Worm (Caenorhabditis elegans) whole organism, young adult: Measurements from ENCODE around the gene Y32H12A.1.

Experiments
- B0261.1 ChIP-seq: sonication (generic microtip); optimal IDR thresholded peaks from 2 replicates; lab custom pipeline; 2016; ENCODE audit warnings: mild to moderate bottlenecking, missing genetic modification characterization, moderate library complexity, missing compliant biosample characterization
- B0336.3 ChIP-seq: fragments of 200-800 bp; sonication (Bioruptor generic); IDR thresholded peaks from 2 replicates; pipeline ENCODE4 v1.3.6; 2022; ENCODE audit warnings: missing genetic modification characterization, missing compliant biosample characterization
- C17E4.6 ChIP-seq: fragments of 200-800 bp; sonication (Bioruptor generic); IDR thresholded peaks from 2 replicates; pipeline ENCODE4 v1.3.6; 2022; ENCODE audit warnings: missing genetic modification reagents, missing genetic modification characterization, missing compliant biosample characterization
- F10E7.11 ChIP-seq: sonication (generic microtip); optimal IDR thresholded peaks from 2 replicates; lab custom pipeline; 2017; ENCODE audit warnings: mild to moderate bottlenecking, missing genetic modification characterization, moderate library complexity, missing compliant biosample characterization
- F33H1.4 ChIP-seq: fragments of 200-800 bp; sonication (Bioruptor generic); IDR thresholded peaks from 2 replicates; pipeline ENCODE4 v1.3.6; 2022; ENCODE audit warnings: missing genetic modification reagents, missing genetic modification characterization, missing compliant biosample characterization
- F37B4.10 ChIP-seq: fragments of 200-800 bp; sonication (Bioruptor generic); IDR thresholded peaks from 2 replicates; pipeline ENCODE4 v1.3.6; 2022; ENCODE audit warnings: missing genetic modification characterization, missing compliant biosample characterization
- F52B5.7 ChIP-seq: sonication (generic microtip); optimal IDR thresholded peaks from 2 replicates; lab custom pipeline; 2016; ENCODE audit warnings: mild to moderate bottlenecking, missing genetic modification characterization, missing compliant biosample characterization
- F55B11.4 ChIP-seq: sonication (generic microtip); optimal IDR thresholded peaks from 2 replicates; lab custom pipeline; 2016; ENCODE audit warnings: missing compliant biosample characterization, missing genetic modification characterization, borderline replicate concordance; ENCODE audit not compliant: insufficient read depth
- F57A8.1 ChIP-seq: fragments of 200-800 bp; sonication (Bioruptor generic); optimal IDR thresholded peaks from 2 replicates; lab custom pipeline; 2018; ENCODE audit warnings: mild to moderate bottlenecking, missing genetic modification characterization, moderate library complexity, missing compliant biosample characterization
- T07F8.4 ChIP-seq: sonication (generic microtip); optimal IDR thresholded peaks from 2 replicates; lab custom pipeline; 2016; ENCODE audit warnings: mild to moderate bottlenecking, missing genetic modification characterization, moderate library complexity, missing compliant biosample characterization
- Y53F4B.3 ChIP-seq: fragments of 200-800 bp; sonication (Bioruptor generic); IDR thresholded peaks from 2 replicates; pipeline ENCODE4 v1.3.6; 2022; ENCODE audit warnings: missing genetic modification reagents, missing genetic modification characterization, missing compliant biosample characterization
- Y53G8AR.9 ChIP-seq: fragments of 200-800 bp; sonication (Bioruptor generic); conservative IDR thresholded peaks from 2 replicates; pipeline ENCODE4 v1.3.6; 2022; ENCODE audit warnings: missing genetic modification reagents, missing genetic modification characterization, missing compliant biosample characterization
- Y56A3A.18 ChIP-seq: fragments of 200-800 bp; sonication (Bioruptor generic); IDR thresholded peaks from 2 replicates; pipeline ENCODE4 v1.3.6; 2022; ENCODE audit warnings: missing genetic modification reagents, missing genetic modification characterization, missing compliant biosample characterization
- Y67H2A.10 ChIP-seq: fragments of 200-800 bp; sonication (Bioruptor generic); conservative IDR thresholded peaks from 2 replicates; pipeline ENCODE4 v1.3.6; 2022; ENCODE audit warnings: missing genetic modification reagents, missing genetic modification characterization, missing compliant biosample characterization
- Y79H2A.3 ChIP-seq: fragments of 200-800 bp; sonication (Bioruptor generic); conservative IDR thresholded peaks from 2 replicates; pipeline ENCODE4 v1.3.6; 2022; ENCODE audit warnings: missing genetic modification reagents, missing genetic modification characterization, missing compliant biosample characterization
- ZK185.1 ChIP-seq: sonication (generic microtip); optimal IDR thresholded peaks from 2 replicates; lab custom pipeline; 2016; ENCODE audit warnings: mild to moderate bottlenecking, missing genetic modification characterization, missing compliant biosample characterization; ENCODE audit not compliant: poor library complexity, severe bottlenecking
- ama-1 ChIP-seq, 3 experiments: fragments of 150-350 bp in 1 of 3; sonication (generic microtip) in 2 of 3; optimal IDR thresholded peaks; 2 replicates each; lab custom pipeline; 2014 to 2018; ENCODE audit warnings: missing biosample characterization in 2 of 3, missing genetic modification characterization in 2 of 3, missing genetic modification reagents in 2 of 3
- aptf-3 ChIP-seq: fragments of 200-800 bp; sonication (Bioruptor generic); IDR thresholded peaks from 2 replicates; pipeline ENCODE4 v1.3.6; 2022; ENCODE audit warnings: missing genetic modification characterization, missing compliant biosample characterization
- attf-3 ChIP-seq: fragments of 200-800 bp; sonication (Bioruptor generic); conservative IDR thresholded peaks from 2 replicates; pipeline ENCODE4 v1.3.6; 2022; ENCODE audit warnings: missing genetic modification reagents, missing genetic modification characterization, missing compliant biosample characterization
- attf-6 ChIP-seq: fragments of 200-800 bp; sonication (Bioruptor generic); IDR thresholded peaks from 2 replicates; pipeline ENCODE4 v1.3.6; 2022; ENCODE audit warnings: missing genetic modification reagents, missing genetic modification characterization, missing compliant biosample characterization
- cebp-1 ChIP-seq, 2 experiments: fragments of 200-800 bp in 1 of 2; sonication (Bioruptor generic) in 1 of 2; sonication (generic microtip) in 1 of 2; IDR thresholded peaks in 1 of 2; optimal IDR thresholded peaks in 1 of 2; 2 replicates each; pipeline versions ENCODE4 v1.3.6 to Lab custom; 2017 to 2022; ENCODE audit warnings: missing compliant biosample characterization in 2 of 2, missing genetic modification characterization in 2 of 2, mild to moderate bottlenecking in 1 of 2, missing genetic modification reagents in 1 of 2, moderate library complexity in 1 of 2
- chd-7 ChIP-seq: sonication (generic microtip); optimal IDR thresholded peaks from 2 replicates; lab custom pipeline; 2016; ENCODE audit warnings: mild to moderate bottlenecking, missing genetic modification characterization, moderate library complexity, missing compliant biosample characterization
- die-1 ChIP-seq: sonication (generic microtip); optimal IDR thresholded peaks from 2 replicates; lab custom pipeline; 2016; ENCODE audit warnings: missing genotype, mild to moderate bottlenecking, missing genetic modification characterization, missing compliant biosample characterization
- efl-1 ChIP-seq: fragments of 150-350 bp; optimal IDR thresholded peaks from 2 replicates; lab custom pipeline; 2014; ENCODE audit warnings: missing biosample characterization, missing genetic modification reagents, missing genetic modification characterization
- egl-44 ChIP-seq: fragments of 200-800 bp; sonication (Bioruptor generic); IDR thresholded peaks from 2 replicates; pipeline ENCODE4 v1.3.6; 2022; ENCODE audit warnings: missing genetic modification reagents, missing genetic modification characterization, missing compliant biosample characterization
- ekl-4 ChIP-seq: fragments of 200-800 bp; sonication (Bioruptor generic); IDR thresholded peaks from 2 replicates; pipeline ENCODE4 v1.3.6; 2022; ENCODE audit warnings: missing genetic modification reagents, missing genetic modification characterization, missing compliant biosample characterization
- hlh-26 ChIP-seq: fragments of 200-800 bp; sonication (Bioruptor generic); conservative IDR thresholded peaks from 2 replicates; pipeline ENCODE4 v1.3.6; 2022; ENCODE audit warnings: missing genetic modification reagents, missing genetic modification characterization, missing compliant biosample characterization
- lin-26 ChIP-seq: fragments of 200-800 bp; sonication (Bioruptor generic); IDR thresholded peaks from 2 replicates; pipeline ENCODE4 v1.3.6; 2022; ENCODE audit warnings: missing genetic modification reagents, missing genetic modification characterization, missing compliant biosample characterization
- lir-1 ChIP-seq: fragments of 200-800 bp; sonication (Bioruptor generic); conservative IDR thresholded peaks from 2 replicates; pipeline ENCODE4 v1.3.6; 2022; ENCODE audit warnings: missing genetic modification reagents, missing genetic modification characterization, missing compliant biosample characterization
- madf-10 ChIP-seq: sonication (generic microtip); optimal IDR thresholded peaks from 2 replicates; lab custom pipeline; 2016; ENCODE audit warnings: mild to moderate bottlenecking, missing genetic modification characterization, missing compliant biosample characterization
- madf-6 ChIP-seq: fragments of 200-800 bp; sonication (Bioruptor generic); IDR thresholded peaks from 2 replicates; pipeline ENCODE4 v1.3.6; 2022; ENCODE audit warnings: missing genetic modification reagents, missing genetic modification characterization, missing compliant biosample characterization
- madf-8 ChIP-seq: fragments of 200-800 bp; sonication (Bioruptor generic); conservative IDR thresholded peaks from 2 replicates; pipeline ENCODE4 v1.3.6; 2022; ENCODE audit warnings: missing genetic modification reagents, missing genetic modification characterization, missing compliant biosample characterization
- mel-28 ChIP-seq: sonication (generic microtip); optimal IDR thresholded peaks from 2 replicates; lab custom pipeline; 2016; ENCODE audit warnings: borderline replicate concordance, mild to moderate bottlenecking, missing genetic modification characterization, missing compliant biosample characterization
- nhr-27 ChIP-seq: fragments of 200-800 bp; sonication (Bioruptor generic); optimal IDR thresholded peaks from 2 replicates; lab custom pipeline; 2018; ENCODE audit warnings: mild to moderate bottlenecking, missing genetic modification characterization, moderate library complexity, missing compliant biosample characterization
- nhr-80 ChIP-seq: sonication (generic microtip); optimal IDR thresholded peaks from 2 replicates; lab custom pipeline; 2016; ENCODE audit warnings: missing genetic modification characterization, missing compliant biosample characterization
- pbrm-1 ChIP-seq: fragments of 200-800 bp; sonication (Bioruptor generic); IDR thresholded peaks from 2 replicates; pipeline ENCODE4 v1.3.6; 2022; ENCODE audit warnings: missing genetic modification reagents, missing genetic modification characterization, missing compliant biosample characterization
- pha-4 ChIP-seq: fragments of 150-350 bp; sonication (generic microtip); optimal IDR thresholded peaks from 2 replicates; lab custom pipeline; 2014; ENCODE audit warnings: missing biosample characterization, missing genetic modification reagents, missing genetic modification characterization
- snpc-1.1 ChIP-seq: sonication (generic microtip); optimal IDR thresholded peaks from 2 replicates; lab custom pipeline; 2017; ENCODE audit warnings: missing genetic modification characterization, mild to moderate bottlenecking, missing compliant biosample characterization, antibody characterized with exemption, moderate library complexity, missing genotype, missing genetic modification reagents; ENCODE audit not compliant: insufficient read depth
- snpc-4 ChIP-seq, 5 experiments: fragments of 150-350 bp in 1 of 5; sonication (generic microtip) in 4 of 5; optimal IDR thresholded peaks; 2 replicates each; lab custom pipeline; 2014 to 2018; ENCODE audit warnings: missing genetic modification characterization in 5 of 5, missing biosample characterization in 3 of 5, antibody characterized with exemption in 2 of 5, mild to moderate bottlenecking in 2 of 5, missing compliant biosample characterization in 2 of 5, missing genotype in 2 of 5, moderate library complexity in 2 of 5, missing genetic modification reagents in 1 of 5
- ztf-22 ChIP-seq: fragments of 200-800 bp; sonication (Bioruptor generic); optimal IDR thresholded peaks from 2 replicates; lab custom pipeline; 2018; ENCODE audit warnings: mild to moderate bottlenecking, missing genetic modification characterization, moderate library complexity, missing compliant biosample characterization
- ztf-28 ChIP-seq: fragments of 200-800 bp; sonication (Bioruptor generic); IDR thresholded peaks from 2 replicates; pipeline ENCODE4 v1.3.6; 2022; ENCODE audit warnings: missing genetic modification reagents, missing genetic modification characterization, missing compliant biosample characterization

The Y32H12A.1 gene

DNA sequence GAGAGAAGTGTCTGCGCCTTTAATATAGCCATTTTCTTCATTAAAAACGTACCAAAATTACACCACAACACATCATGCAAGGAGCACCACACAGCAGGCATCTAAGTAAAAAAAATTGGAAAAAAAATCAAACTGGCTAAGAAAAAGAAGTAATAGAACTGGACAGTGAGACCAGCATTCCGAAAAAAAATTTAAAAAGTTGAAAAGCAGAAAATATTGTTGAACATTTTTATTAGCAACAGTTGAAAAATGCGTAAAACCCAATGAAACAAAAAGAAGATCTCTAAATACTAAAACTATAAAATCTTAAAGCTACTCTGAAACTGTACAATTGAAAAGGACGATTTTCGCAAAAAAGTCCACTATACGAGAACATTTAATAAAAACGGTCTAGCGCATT, 20.1 kb downstream of the Y32H12A.1 start, which contains the start of gene Y32H12A.6:
Gene Y32H12A.6, minus strand, starts transcription at position 101 of the 400 bp plus-strand sequence.
- no peak for TF ChIP-seq F33H1.4 (GFP tag; lab: Robert Waterston, UW)
- TF ChIP-seq F37B4.10 (GFP tag; lab: Robert Waterston, UW) = no peak
- TF ChIP-seq efl-1 (GFP tag; lab: Kevin White, UChicago) = no peak
- no peak for TF ChIP-seq Y53F4B.3 (GFP tag; lab: Robert Waterston, UW)
- TF ChIP-seq B0336.3 (GFP tag; lab: Robert Waterston, UW) = no peak
- no peak for TF ChIP-seq Y56A3A.18 (GFP tag; lab: Robert Waterston, UW)
- no peak for TF ChIP-seq F57A8.1 (GFP tag; lab: Kevin White, UChicago)
- no peak for TF ChIP-seq T07F8.4 (tag; lab: Kevin White, UChicago)
- TF ChIP-seq cebp-1 (GFP tag; IDR thresholded peaks at IDR 0.05; lab: Robert Waterston, UW) = no peak
- no peak for TF ChIP-seq cebp-1 (tag; optimal IDR thresholded peaks at IDR 0.05; lab: Kevin White, UChicago)

DNA sequence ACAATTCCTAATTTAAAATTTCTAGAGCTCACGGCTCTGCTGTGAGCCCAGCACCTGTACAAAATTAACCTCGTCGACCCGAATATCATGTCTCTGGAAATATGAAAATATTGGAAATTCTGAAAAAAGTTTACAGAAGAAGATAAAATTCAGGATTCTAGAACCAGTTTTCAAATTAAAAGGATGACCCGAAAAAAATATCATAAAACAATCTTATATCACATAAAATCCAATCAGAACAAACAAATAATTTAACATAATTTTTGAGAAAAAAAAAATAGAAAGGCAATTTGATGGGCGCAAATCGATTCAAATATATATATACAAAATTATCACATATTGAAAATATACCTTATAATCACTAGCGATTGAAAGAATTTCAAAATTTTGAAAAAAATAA, 23.3 kb downstream of the Y32H12A.1 start, which contains the start of gene Y32H12A.7:
Gene Y32H12A.7, minus strand, starts transcription at position 101 of the 400 bp plus-strand sequence.
- TF ChIP-seq madf-10 (tag; lab: Kevin White, UChicago) (no peak), madf-8 (no peak), mel-28 (no peak), Y79H2A.3 (GFP tag; lab: Robert Waterston, UW) (no peak), F57A8.1 (GFP tag; lab: Kevin White, UChicago) (no peak), attf-6 (no peak), snpc-4 (GFP tag; optimal IDR thresholded peaks at IDR 0.05; lab: Kevin White, UChicago) (no peak), snpc-4 (tag; optimal IDR thresholded peaks at IDR 0.05; lab: Kevin White, UChicago) (no peak), nhr-27 (tag; lab: Kevin White, UChicago) (no peak), F10E7.11 (tag; lab: Kevin White, UChicago) (no peak), egl-44 (GFP tag; lab: Robert Waterston, UW) (no peak), F55B11.4 (tag; lab: Kevin White, UChicago) (no peak), ekl-4 (no peak)
- TF ChIP-seq, all 124 proteins: peak for 0

DNA sequence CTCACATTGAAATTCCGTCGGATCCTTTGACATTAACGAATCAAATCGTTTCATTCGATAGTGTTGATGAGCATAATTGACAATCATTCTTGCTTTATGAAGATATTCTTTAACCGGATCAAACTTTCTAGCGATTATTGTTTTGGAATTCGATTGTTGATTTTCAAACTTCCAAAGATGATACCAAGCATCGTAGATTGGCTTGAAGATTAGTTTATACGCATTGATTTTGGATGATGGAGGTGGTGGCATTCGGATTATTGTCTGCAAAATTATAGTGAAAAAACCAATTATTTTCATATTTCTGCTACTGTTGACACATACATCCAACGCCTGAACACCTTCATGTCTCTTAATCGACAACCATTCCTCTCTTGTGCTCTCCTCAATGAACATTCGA, 26.1 kb downstream of the Y32H12A.1 start:
- TF ChIP-seq chd-7 (tag; lab: Kevin White, UChicago) (no peak), aptf-3 (no peak), Y53F4B.3 (GFP tag; lab: Robert Waterston, UW) (no peak), ztf-22 (GFP tag; lab: Kevin White, UChicago) (no peak), nhr-80 (no peak), die-1 (tag; lab: Kevin White, UChicago) (no peak), pha-4 (tag; lab: Kevin White, UChicago) (no peak), lin-26 (GFP tag; lab: Robert Waterston, UW) (no peak), attf-3 (GFP tag; lab: Robert Waterston, UW) (no peak), F52B5.7 (tag; lab: Kevin White, UChicago) (no peak), Y67H2A.10 (no peak), Y79H2A.3 (GFP tag; lab: Robert Waterston, UW) (no peak)

- TF ChIP-seq B0261.1 (tag; lab: Kevin White, UChicago) (no peak), lir-1 (GFP tag; lab: Robert Waterston, UW) (no peak), ztf-28 (GFP tag; lab: Robert Waterston, UW) (no peak), snpc-1.1 (tag; lab: Kevin White, UChicago) (no peak), aptf-3 (no peak), madf-6 (no peak), ZK185.1 (no peak), C17E4.6 (GFP tag; lab: Robert Waterston, UW) (no peak), ama-1 (optimal IDR thresholded peaks at IDR 0.05; lab: Kevin White, UChicago) (no peak), ama-1 (GFP tag; optimal IDR thresholded peaks at IDR 0.05; lab: Kevin White, UChicago) (no peak), hlh-26 (GFP tag; lab: Robert Waterston, UW) (no peak), Y53G8AR.9 (no peak), pbrm-1 (no peak), F33H1.4 (GFP tag; lab: Robert Waterston, UW) (no peak)
- TF ChIP-seq, all 124 proteins: peak for 0
Observed at ce11 chrIII:5389365-5389764, 27.4 kb downstream of the Y32H12A.1 start.
